Worm (Caenorhabditis elegans): Measurements from ENCODE around the gene cnc-3.

ce11 chrV:1494469-1494868 lies 46.7 kb downstream of the cnc-3 start, which contains the start of gene spig-7:
- TF ChIP-seq lir-1 (GFP tag; conservative IDR thresholded peaks at IDR 0.05) (no peak), sdz-38 (tag; optimal IDR thresholded peaks at IDR 0.05) (no peak), dpl-1 (GFP tag; optimal IDR thresholded peaks at IDR 0.05) (no peak), ceh-79 (tag; optimal IDR thresholded peaks at IDR 0.05) (no peak)
